Fruit fly (Drosophila melanogaster): ENCODE data around the gene CG7564.

DNA sequence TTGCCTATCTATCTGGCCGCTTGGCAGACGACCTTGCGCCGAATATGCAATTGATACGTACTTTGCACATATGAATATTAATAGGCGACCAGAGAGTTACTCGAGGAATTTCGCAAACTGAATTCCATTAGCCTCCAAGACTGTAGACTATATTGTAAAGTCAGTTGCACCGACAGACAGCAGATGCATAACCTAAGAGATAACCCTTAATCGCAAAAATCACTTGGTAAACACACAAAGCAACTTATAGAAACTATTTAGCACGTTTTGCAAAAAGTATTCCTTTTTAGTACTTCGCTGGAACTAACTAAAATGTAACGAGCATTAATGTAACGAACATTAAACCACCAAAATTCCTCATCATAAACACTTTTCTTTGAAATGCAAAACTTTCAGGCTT is 28.0 kb upstream of the CG7564 start, which contains the start of gene CG6333:
- TF ChIP-seq jim (GFP tag; optimal IDR thresholded peaks at IDR 0.05) (no peak), h (GFP tag; optimal IDR thresholded peaks at IDR 0.05) (no peak), br (GFP tag; optimal IDR thresholded peaks at IDR 0.05) (no peak)
